Worm (Caenorhabditis elegans): Measurements from ENCODE around the gene R04B5.6.

The R04B5.6 gene

ce11 chrV:10124799-10125548 lies 40.0 kb downstream of the R04B5.6 start, which contains the start of gene C08B6.10:
Gene C08B6.10, plus strand, starts transcription at chrV:10125498.
- TF ChIP-seq egl-44 (GFP tag; IDR thresholded peaks at IDR 0.05), result no peak
- no peak for TF ChIP-seq madf-6 (GFP tag; IDR thresholded peaks at IDR 0.05)
- TF ChIP-seq rpc-1 (optimal IDR thresholded peaks at IDR 0.05), result no peak
- no peak for TF ChIP-seq rpc-1 (tag; optimal IDR thresholded peaks at IDR 0.05)
- no peak for TF ChIP-seq hrde-1 (tag; optimal IDR thresholded peaks at IDR 0.05; ENCODE audit: borderline replicate concordance)
- TF ChIP-seq ceh-40 (GFP tag; IDR thresholded peaks at IDR 0.05), result no peak
- TF ChIP-seq bed-2 (GFP tag; IDR thresholded peaks at IDR 0.05), result no peak
- TF ChIP-seq Y67H2A.10 (GFP tag; conservative IDR thresholded peaks at IDR 0.05), result no peak
- TF ChIP-seq hlh-12 (tag; optimal IDR thresholded peaks at IDR 0.05), result no peak
- TF ChIP-seq let-607 (tag; optimal IDR thresholded peaks at IDR 0.05), result no peak
- no peak for TF ChIP-seq lag-1 (GFP tag; IDR thresholded peaks at IDR 0.05)
- TF ChIP-seq F33H1.4 (GFP tag; IDR thresholded peaks at IDR 0.05), result no peak
- no peak for TF ChIP-seq F57A8.1 (GFP tag; optimal IDR thresholded peaks at IDR 0.05)
- no peak for TF ChIP-seq ZK185.1 (tag; optimal IDR thresholded peaks at IDR 0.05; ENCODE audit: poor library complexity, severe bottlenecking)

DNA sequence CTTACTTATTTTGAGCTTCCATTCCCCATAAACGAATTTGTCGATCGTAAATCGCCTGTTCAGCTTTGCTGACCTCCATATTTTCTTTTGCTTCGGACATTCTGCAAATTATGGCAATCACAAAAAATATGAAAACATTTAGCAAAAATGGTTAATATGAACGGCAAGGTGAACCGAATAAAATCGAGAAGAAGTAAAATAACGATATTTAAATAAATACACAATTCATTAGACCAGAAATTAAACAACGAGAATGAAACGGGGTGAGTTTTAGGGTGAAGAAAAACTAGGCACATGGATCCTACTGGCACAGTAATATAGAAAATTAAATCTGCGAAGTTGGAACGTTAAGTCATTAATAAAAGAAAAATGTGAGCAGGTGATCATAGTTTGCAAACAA lies 45.2 kb downstream of the R04B5.6 start, which contains the start of gene aos-1:
Gene aos-1 (minus strand): TSS at position 101 of the 400 bp plus-strand sequence.
- TF ChIP-seq cebp-2 (GFP tag; IDR thresholded peaks at IDR 0.05) (no peak), unc-62 (GFP tag; optimal IDR thresholded peaks at IDR 0.05) (no peak), lag-1 (GFP tag; IDR thresholded peaks at IDR 0.05) (no peak), mel-28 (tag; optimal IDR thresholded peaks at IDR 0.05; ENCODE audit: borderline replicate concordance) (no peak), F57A8.1 (GFP tag; optimal IDR thresholded peaks at IDR 0.05) (no peak), gei-17 (GFP tag; optimal IDR thresholded peaks at IDR 0.05) (no peak), mes-4 (tag; optimal IDR thresholded peaks at IDR 0.05) (no peak), Y67H2A.10 (GFP tag; conservative IDR thresholded peaks at IDR 0.05) (no peak), ceh-40 (GFP tag; IDR thresholded peaks at IDR 0.05) (no peak), bed-2 (GFP tag; IDR thresholded peaks at IDR 0.05) (no peak), snpc-1.1 (tag; optimal IDR thresholded peaks at IDR 0.05; ENCODE audit: insufficient read depth) (no peak), nfyb-1 (GFP tag; IDR thresholded peaks at IDR 0.05) (no peak), hsf-1 (GFP tag; IDR thresholded peaks at IDR 0.05) (no peak), bed-1 (GFP tag; IDR thresholded peaks at IDR 0.05) (no peak), Y53F4B.3 (GFP tag; IDR thresholded peaks at IDR 0.05) (no peak), tbx-9 (tag; optimal IDR thresholded peaks at IDR 0.05; ENCODE audit: borderline replicate concordance) (no peak), fkh-3 (tag; optimal IDR thresholded peaks at IDR 0.05) (no peak), snpc-1.3 (tag; optimal IDR thresholded peaks at IDR 0.05; ENCODE audit: insufficient read depth) (no peak), sdz-38 (tag; optimal IDR thresholded peaks at IDR 0.05) (no peak), ets-4 (GFP tag; optimal IDR thresholded peaks at IDR 0.05) (no peak)

- TF ChIP-seq F33H1.4 (GFP tag; IDR thresholded peaks at IDR 0.05) (no peak), zfh-2 (GFP tag; conservative IDR thresholded peaks at IDR 0.05) (peak; percentile 64)
Observed at ce11 chrV:10133277-10133676, 48.3 kb downstream of the R04B5.6 start.

ce11 chrV:10134077-10134693 lies 49.2 kb downstream of the R04B5.6 start, which contains the start of the genes C08B6.18, wdr-20 and C08B6.8:
Gene C08B6.18, minus strand, starts transcription at chrV:10134127.
Gene wdr-20, minus strand, starts transcription at chrV:10134158.
Gene C08B6.8, plus strand, starts transcription at chrV:10134643.
- TF ChIP-seq madf-3 (GFP tag; IDR thresholded peaks at IDR 0.05), result peak; percentile 89
- TF ChIP-seq snpc-4 (GFP tag; optimal IDR thresholded peaks at IDR 0.05), result no peak
- TF ChIP-seq snpc-4 (tag; optimal IDR thresholded peaks at IDR 0.05), result peak in 1 of 4 experiments; percentile 35
- TF ChIP-seq madf-10 (tag; optimal IDR thresholded peaks at IDR 0.05), result no peak
- TF ChIP-seq F55B11.4 (tag; optimal IDR thresholded peaks at IDR 0.05; ENCODE audit: borderline replicate concordance, insufficient read depth), result no peak

Data from whole organism, young adult.